Worm (Caenorhabditis elegans): ENCODE measurements around the gene F09C12.2.

DNA sequence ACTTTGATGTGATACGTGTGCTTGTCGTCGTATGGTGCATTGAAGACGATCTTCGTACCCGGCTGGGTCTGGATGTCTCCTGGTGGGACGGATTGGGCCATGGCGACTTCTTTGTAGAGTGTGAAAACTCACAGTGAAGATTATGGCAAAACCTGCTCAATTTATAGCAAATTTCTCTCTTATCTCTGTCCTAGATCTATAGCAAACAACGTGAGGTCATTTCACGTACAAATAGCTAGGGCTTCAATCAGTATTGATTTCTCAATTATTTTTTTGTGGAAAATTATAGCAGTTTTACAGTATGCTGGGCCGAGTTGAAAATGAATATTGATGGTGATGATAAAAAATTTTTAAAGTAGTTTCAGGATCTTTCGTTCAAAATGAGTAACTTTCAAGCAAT lies 47.2 kb downstream of the F09C12.2 start, which contains the start of gene msp-45:
- no peak for TF ChIP-seq lsy-27 (tag; optimal IDR thresholded peaks at IDR 0.05; ENCODE audit: borderline replicate concordance, insufficient read depth)
- no peak for TF ChIP-seq tbx-9 (tag; optimal IDR thresholded peaks at IDR 0.05; ENCODE audit: borderline replicate concordance)
- TF ChIP-seq somi-1 (GFP tag; optimal IDR thresholded peaks at IDR 0.05): no peak

Measured in whole organism, young adult.